Fruit fly (Drosophila melanogaster): ENCODE data around the gene CG13771.

DNA sequence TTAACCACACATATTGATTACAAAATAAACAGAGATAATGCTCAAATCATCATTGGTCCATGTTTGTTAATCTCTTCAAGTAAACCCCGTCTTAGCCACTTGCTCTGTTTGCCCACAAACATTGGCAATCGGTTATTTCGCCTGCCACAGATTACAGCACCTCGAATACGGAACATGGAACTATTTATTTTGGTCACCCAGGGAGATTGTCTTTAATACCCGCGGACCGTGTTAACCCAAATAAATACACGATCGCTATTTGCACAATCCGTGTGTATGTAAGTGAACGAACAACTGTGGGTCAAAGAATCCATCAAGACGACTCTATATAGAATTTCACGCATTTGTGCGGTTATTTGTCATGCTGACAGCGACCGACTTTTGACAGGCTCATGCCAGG lies 37.3 kb upstream of the CG13771 start:
- TF ChIP-seq CG9705 (GFP tag; optimal IDR thresholded peaks at IDR 0.05) (no peak), dmrt93B (GFP tag; optimal IDR thresholded peaks at IDR 0.05) (no peak), dl (GFP tag; optimal IDR thresholded peaks at IDR 0.05; ENCODE audit: insufficient read depth in 1 of 2, partially characterized antibody in 2 of 2) (no peak), N (GFP tag; optimal IDR thresholded peaks at IDR 0.05) (no peak), OdsH (GFP tag; optimal IDR thresholded peaks at IDR 0.05) (no peak), foxo (GFP tag; optimal IDR thresholded peaks at IDR 0.05) (no peak), br (GFP tag; optimal IDR thresholded peaks at IDR 0.05) (no peak), Sp1 (GFP tag; optimal IDR thresholded peaks at IDR 0.05) (no peak), h (GFP tag; optimal IDR thresholded peaks at IDR 0.05) (no peak), tai (GFP tag; optimal IDR thresholded peaks at IDR 0.05) (no peak), Myc (optimal IDR thresholded peaks at IDR 0.05) (no peak)

All from whole organism, wandering third instar larva.